Worm (Caenorhabditis elegans) whole organism, L2 larva: ENCODE data around the gene B0303.4.

Experiments used
- C34F6.9 ChIP-seq: fragments of 150-350 bp; optimal IDR thresholded peaks from 2 replicates; lab custom pipeline; 2014; ENCODE audit warnings: missing biosample characterization, missing genetic modification characterization
- F13H6.1 ChIP-seq: sonication (generic microtip); optimal IDR thresholded peaks from 2 replicates; lab custom pipeline; 2016; ENCODE audit warnings: missing genetic modification characterization, missing compliant biosample characterization
- R02D3.7 ChIP-seq: fragments of 150-350 bp; optimal IDR thresholded peaks from 2 replicates; lab custom pipeline; 2014; ENCODE audit warnings: missing biosample characterization, missing genetic modification characterization
- Y55F3AM.14 ChIP-seq: fragments of 200-800 bp; sonication (Bioruptor generic); optimal IDR thresholded peaks from 2 replicates; lab custom pipeline; 2018; ENCODE audit warnings: mild to moderate bottlenecking, missing genetic modification characterization, missing compliant biosample characterization
- ZK546.5 ChIP-seq: sonication (generic microtip); optimal IDR thresholded peaks from 2 replicates; lab custom pipeline; 2017; ENCODE audit warnings: missing biosample characterization, missing genetic modification characterization
- aly-2 ChIP-seq: fragments of 150-350 bp; optimal IDR thresholded peaks from 2 replicates; lab custom pipeline; 2014; ENCODE audit warnings: missing biosample characterization, missing genetic modification characterization
- ama-1 ChIP-seq: fragments of 150-350 bp; optimal IDR thresholded peaks from 2 replicates; lab custom pipeline; 2018; ENCODE audit warnings: inconsistent platforms
- blmp-1 ChIP-seq: sonication (generic microtip); optimal IDR thresholded peaks from 2 replicates; lab custom pipeline; 2017; ENCODE audit warnings: missing genetic modification characterization, mild to moderate bottlenecking, missing compliant biosample characterization, antibody characterized with exemption, moderate library complexity; ENCODE audit not compliant: insufficient read depth
- ceh-16 ChIP-seq: fragments of 150-350 bp; optimal IDR thresholded peaks from 2 replicates; lab custom pipeline; 2014; ENCODE audit warnings: missing biosample characterization, missing genetic modification characterization
- ceh-82 ChIP-seq: fragments of 150-350 bp; optimal IDR thresholded peaks from 2 replicates; lab custom pipeline; 2014; ENCODE audit warnings: missing biosample characterization, missing genetic modification characterization
- crh-2 ChIP-seq: sonication (generic microtip); optimal IDR thresholded peaks from 2 replicates; lab custom pipeline; 2017; ENCODE audit warnings: missing biosample characterization, missing genetic modification characterization
- dmd-4 ChIP-seq: sonication (generic microtip); optimal IDR thresholded peaks from 2 replicates; lab custom pipeline; 2017; ENCODE audit warnings: missing biosample characterization, missing genetic modification characterization
- egl-27 ChIP-seq: sonication (generic microtip); optimal IDR thresholded peaks from 3 replicates; lab custom pipeline; 2017; ENCODE audit warnings: missing biosample characterization, missing genetic modification reagents, missing genetic modification characterization
- elt-1 ChIP-seq: fragments of 150-350 bp; optimal IDR thresholded peaks from 2 replicates; lab custom pipeline; 2014; ENCODE audit warnings: missing biosample characterization, missing genetic modification characterization
- elt-3 ChIP-seq: sonication (generic microtip); optimal IDR thresholded peaks from 2 replicates; lab custom pipeline; 2017; ENCODE audit warnings: missing biosample characterization, missing genetic modification characterization
- fos-1 ChIP-seq: fragments of 150-350 bp; optimal IDR thresholded peaks from 2 replicates; lab custom pipeline; 2014; ENCODE audit warnings: missing biosample characterization, missing genetic modification characterization
- gmeb-1 ChIP-seq: fragments of 150-350 bp; optimal IDR thresholded peaks from 2 replicates; lab custom pipeline; 2014; ENCODE audit warnings: missing biosample characterization, missing genetic modification characterization
- lin-13 ChIP-seq: fragments of 150-350 bp; optimal IDR thresholded peaks from 2 replicates; lab custom pipeline; 2014; ENCODE audit warnings: missing biosample characterization, missing genetic modification reagents, missing genetic modification characterization
- lsy-2 ChIP-seq, 2 experiments: fragments of 150-350 bp in 1 of 2; sonication (generic microtip) in 1 of 2; optimal IDR thresholded peaks; 2 replicates each; lab custom pipeline; 2014 to 2017; ENCODE audit warnings: missing biosample characterization in 2 of 2, missing genetic modification characterization in 2 of 2
- mab-5 ChIP-seq: fragments of 150-350 bp; optimal IDR thresholded peaks from 2 replicates; lab custom pipeline; 2014; ENCODE audit warnings: missing biosample characterization, missing genetic modification characterization
- mbf-1 ChIP-seq: sonication (generic microtip); optimal IDR thresholded peaks from 2 replicates; lab custom pipeline; 2017; ENCODE audit warnings: missing biosample characterization, missing genetic modification characterization
- mdl-1 ChIP-seq, 2 experiments: fragments of 150-350 bp in 1 of 2; sonication (generic microtip) in 1 of 2; optimal IDR thresholded peaks; 2 replicates each; lab custom pipeline; 2017; ENCODE audit warnings: missing biosample characterization in 2 of 2, missing genetic modification characterization in 2 of 2
- nhr-11 ChIP-seq: fragments of 150-350 bp; optimal IDR thresholded peaks from 2 replicates; lab custom pipeline; 2014; ENCODE audit warnings: missing biosample characterization, missing genetic modification characterization
- nhr-12 ChIP-seq: fragments of 150-350 bp; optimal IDR thresholded peaks from 2 replicates; lab custom pipeline; 2014; ENCODE audit warnings: missing biosample characterization, missing genetic modification characterization
- nhr-129 ChIP-seq: fragments of 150-350 bp; optimal IDR thresholded peaks from 2 replicates; lab custom pipeline; 2014; ENCODE audit warnings: missing biosample characterization, missing genetic modification characterization
- nhr-21 ChIP-seq: fragments of 150-350 bp; optimal IDR thresholded peaks from 2 replicates; lab custom pipeline; 2014; ENCODE audit warnings: missing biosample characterization, missing genetic modification characterization
- nhr-23 ChIP-seq: fragments of 150-350 bp; optimal IDR thresholded peaks from 2 replicates; lab custom pipeline; 2014; ENCODE audit warnings: missing biosample characterization, missing genetic modification reagents, missing genetic modification characterization
- nhr-237 ChIP-seq: fragments of 150-350 bp; optimal IDR thresholded peaks from 2 replicates; lab custom pipeline; 2014; ENCODE audit warnings: missing biosample characterization, missing genetic modification characterization
- nhr-25 ChIP-seq: fragments of 150-350 bp; sonication (generic microtip); optimal IDR thresholded peaks from 3 replicates; lab custom pipeline; 2014; ENCODE audit warnings: missing biosample characterization, missing genetic modification characterization
- nhr-6 ChIP-seq: fragments of 150-350 bp; optimal IDR thresholded peaks from 2 replicates; lab custom pipeline; 2014; ENCODE audit warnings: missing biosample characterization, missing genetic modification characterization
- nhr-77 ChIP-seq: fragments of 150-350 bp; optimal IDR thresholded peaks from 2 replicates; lab custom pipeline; 2014; ENCODE audit warnings: missing biosample characterization, missing genetic modification characterization
- peb-1 ChIP-seq: fragments of 150-350 bp; optimal IDR thresholded peaks from 2 replicates; lab custom pipeline; 2014; ENCODE audit warnings: missing biosample characterization, missing genetic modification characterization
- sem-4 ChIP-seq: fragments of 150-350 bp; optimal IDR thresholded peaks from 2 replicates; lab custom pipeline; 2014; ENCODE audit warnings: missing biosample characterization, missing genetic modification reagents, missing genetic modification characterization
- sma-3 ChIP-seq: sonication (generic microtip); optimal IDR thresholded peaks from 2 replicates; lab custom pipeline; 2016; ENCODE audit warnings: missing genetic modification reagents, missing genetic modification characterization, missing compliant biosample characterization
- sma-9 ChIP-seq, 2 experiments: fragments of 150-350 bp in 1 of 2; sonication (generic microtip) in 1 of 2; optimal IDR thresholded peaks; 2 replicates each; lab custom pipeline; 2014 to 2016; ENCODE audit warnings: missing genetic modification characterization in 2 of 2, mild to moderate bottlenecking in 1 of 2, missing biosample characterization in 1 of 2, missing compliant biosample characterization in 1 of 2, missing genetic modification reagents in 1 of 2, moderate library complexity in 1 of 2
- snpc-4 ChIP-seq: fragments of 150-350 bp; optimal IDR thresholded peaks from 2 replicates; lab custom pipeline; 2014; ENCODE audit warnings: missing biosample characterization, missing genetic modification characterization
- unc-39 ChIP-seq: fragments of 150-350 bp; optimal IDR thresholded peaks from 2 replicates; lab custom pipeline; 2014; ENCODE audit warnings: missing biosample characterization, missing genetic modification characterization
- unc-55 ChIP-seq: fragments of 150-350 bp; sonication (generic microtip); optimal IDR thresholded peaks from 3 replicates; lab custom pipeline; 2014; ENCODE audit warnings: missing biosample characterization, missing genetic modification reagents, missing genetic modification characterization
- unc-62 ChIP-seq: fragments of 150-350 bp; optimal IDR thresholded peaks from 2 replicates; lab custom pipeline; 2014; ENCODE audit warnings: missing biosample characterization, missing genetic modification reagents, missing genetic modification characterization
- zag-1 ChIP-seq: fragments of 150-350 bp; optimal IDR thresholded peaks from 2 replicates; lab custom pipeline; 2014; ENCODE audit warnings: missing biosample characterization, missing genetic modification characterization
- ztf-1 ChIP-seq: fragments of 200-800 bp; sonication (Bioruptor generic); conservative IDR thresholded peaks from 2 replicates; pipeline ENCODE4 v1.3.6; 2022; ENCODE audit warnings: missing genetic modification characterization, missing compliant biosample characterization
- ztf-11 ChIP-seq: sonication (generic microtip); optimal IDR thresholded peaks from 2 replicates; lab custom pipeline; 2017; ENCODE audit warnings: missing biosample characterization, missing genetic modification characterization
- ztf-4 ChIP-seq: fragments of 150-350 bp; optimal IDR thresholded peaks from 2 replicates; lab custom pipeline; 2014; ENCODE audit warnings: missing biosample characterization, missing genetic modification characterization

B0303.4 gene

ce11 chrIII:8737391-8737790, 47.7 kb downstream of the B0303.4 start:
- no peak for TF ChIP-seq peb-1
- peak; percentile 12 for TF ChIP-seq C34F6.9 (tag; lab: Kevin White, UChicago)

ce11 chrIII:8738289-8738688, 48.6 kb downstream of the B0303.4 start:
- TF ChIP-seq nhr-12 (tag; lab: Kevin White, UChicago) (no peak), nhr-237 (tag; lab: Kevin White, UChicago) (no peak), nhr-11 (tag; lab: Kevin White, UChicago) (no peak), sma-3 (GFP tag; lab: Kevin White, UChicago) (no peak), ZK546.5 (tag; lab: Kevin White, UChicago) (no peak), unc-62 (GFP tag; lab: Kevin White, UChicago) (no peak), aly-2 (tag; lab: Kevin White, UChicago) (no peak), elt-3 (no peak), ceh-82 (tag; lab: Kevin White, UChicago) (no peak), unc-39 (no peak), mbf-1 (no peak), F13H6.1 (tag; lab: Kevin White, UChicago) (no peak), egl-27 (tag; lab: Kevin White, UChicago) (no peak), dmd-4 (no peak), Y55F3AM.14 (GFP tag; lab: Kevin White, UChicago) (no peak), mab-5 (tag; lab: Kevin White, UChicago) (no peak), ztf-1 (GFP tag; lab: Robert Waterston, UW) (no peak), nhr-77 (no peak), elt-1 (tag; lab: Kevin White, UChicago) (no peak), lin-13 (no peak)

- peak; percentile 79 for TF ChIP-seq sma-3 (GFP tag; lab: Kevin White, UChicago)
- no peak for TF ChIP-seq unc-62 (GFP tag; lab: Kevin White, UChicago)
- no peak for TF ChIP-seq ama-1
- peak; percentile 47 for TF ChIP-seq blmp-1 (tag; lab: Kevin White, UChicago)
- TF ChIP-seq nhr-129 (tag; lab: Kevin White, UChicago) = peak; percentile 37
- peak in 1 of 2 experiments; percentile 32 for TF ChIP-seq lsy-2 (tag; optimal IDR thresholded peaks at IDR 0.05; lab: Kevin White, UChicago)
- TF ChIP-seq sem-4 = peak; percentile 23
- TF ChIP-seq zag-1 = no peak
- TF ChIP-seq nhr-6 = no peak
- TF ChIP-seq Y55F3AM.14 (GFP tag; lab: Kevin White, UChicago) = no peak
- peak; percentile 95 for TF ChIP-seq fos-1 (tag; lab: Kevin White, UChicago)
- no peak for TF ChIP-seq nhr-237 (tag; lab: Kevin White, UChicago)
- TF ChIP-seq dmd-4 = no peak
- no peak for TF ChIP-seq nhr-23 (tag; lab: Kevin White, UChicago)
- no peak for TF ChIP-seq ztf-11 (tag; lab: Kevin White, UChicago)
- TF ChIP-seq sma-9 (GFP tag; optimal IDR thresholded peaks at IDR 0.05; lab: Kevin White, UChicago) = peak; percentile 95
- TF ChIP-seq sma-9 (tag; optimal IDR thresholded peaks at IDR 0.05; lab: Kevin White, UChicago) = no peak
- no peak for TF ChIP-seq nhr-77
- no peak for TF ChIP-seq mbf-1
- no peak for TF ChIP-seq snpc-4 (tag; lab: Kevin White, UChicago)
- TF ChIP-seq ceh-16 (tag; lab: Kevin White, UChicago) = no peak
- no peak for TF ChIP-seq lin-13
- TF ChIP-seq ceh-82 (tag; lab: Kevin White, UChicago) = no peak
- peak; percentile 84 for TF ChIP-seq crh-2
- no peak for TF ChIP-seq elt-3
- TF ChIP-seq unc-55 (GFP tag; lab: Kevin White, UChicago) = no peak
- TF ChIP-seq gmeb-1 (tag; lab: Kevin White, UChicago) = peak; percentile 73
- TF ChIP-seq nhr-25 = peak; percentile 88
- no peak for TF ChIP-seq mab-5 (tag; lab: Kevin White, UChicago)
- peak; percentile 46 to 78 for TF ChIP-seq mdl-1 (tag; optimal IDR thresholded peaks at IDR 0.05; lab: Kevin White, UChicago)
- no peak for TF ChIP-seq nhr-12 (tag; lab: Kevin White, UChicago)
- no peak for TF ChIP-seq ztf-4 (tag; lab: Kevin White, UChicago)
- TF ChIP-seq peb-1 = no peak
- peak; percentile 54 for TF ChIP-seq F13H6.1 (tag; lab: Kevin White, UChicago)
- TF ChIP-seq nhr-21 (tag; lab: Kevin White, UChicago) = peak; percentile 75
- no peak for TF ChIP-seq egl-27 (tag; lab: Kevin White, UChicago)
- TF ChIP-seq ZK546.5 (tag; lab: Kevin White, UChicago) = no peak
- no peak for TF ChIP-seq R02D3.7 (tag; lab: Kevin White, UChicago)
- TF ChIP-seq unc-39 = no peak
- TF ChIP-seq, all 48 proteins: peak for 13
Observed at ce11 chrIII:8739126-8739525, 49.5 kb downstream of the B0303.4 start.
